Worm (Caenorhabditis elegans): ENCODE results near the gene F36D4.5.

DNA sequence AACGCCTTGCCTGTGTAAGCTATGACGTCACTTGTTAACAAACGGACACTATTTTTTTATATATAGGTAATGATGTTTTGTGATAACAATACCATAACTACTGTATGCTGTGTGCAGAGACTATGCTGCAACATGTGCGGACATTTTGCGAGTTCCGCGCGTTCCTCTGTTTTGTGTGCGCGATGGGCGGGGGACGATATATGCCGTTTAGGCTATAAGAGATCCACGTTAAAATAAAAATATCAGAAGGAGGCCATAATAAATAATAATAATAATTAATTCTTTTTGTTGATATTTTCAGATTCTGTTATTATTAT lies 14.3 kb upstream of the F36D4.5 start:
- TF ChIP-seq dao-5 (tag; optimal IDR thresholded peaks at IDR 0.05) = no peak
- no peak for TF ChIP-seq W03F9.2 (tag; optimal IDR thresholded peaks at IDR 0.05)
